Worm (Caenorhabditis elegans) whole organism, dauer: ENCODE data around the gene K04D7.6.

Experiments
- unc-62 ChIP-seq: sonication (generic microtip); optimal IDR thresholded peaks from 2 replicates; lab custom pipeline; 2017; ENCODE audit warnings: missing biosample characterization, missing genetic modification reagents, missing genetic modification characterization

K04D7.6 gene

DNA sequence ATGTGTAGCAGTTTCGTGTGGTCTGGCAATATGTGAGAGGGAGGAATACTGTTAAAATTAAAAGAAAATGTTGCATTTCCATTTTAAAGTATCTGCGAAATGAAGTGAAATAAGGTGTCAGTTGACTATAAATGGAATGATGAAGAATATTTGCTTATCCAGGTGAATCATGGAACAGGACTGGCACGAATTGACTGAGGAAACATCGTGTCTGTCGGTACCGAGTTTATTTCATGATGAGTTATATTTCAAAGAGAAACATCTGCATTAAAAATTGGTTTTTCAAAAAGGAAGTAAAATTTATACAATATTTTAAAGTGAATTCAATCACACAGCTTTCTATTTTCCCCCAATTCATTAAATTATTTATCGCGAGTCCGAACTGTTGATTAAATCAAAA lies 21.5 kb upstream of the K04D7.6 start, which contains the start of gene F01G10.6:
TSS of gene F01G10.6 (minus strand) at position 101 of the 400 bp plus-strand sequence.
- TF ChIP-seq unc-62 (GFP tag; lab: Kevin White, UChicago) = no peak

- no peak for TF ChIP-seq unc-62 (GFP tag; lab: Kevin White, UChicago)
Observed at ce11 chrIV:10223723-10224122, 17.6 kb upstream of the K04D7.6 start, which contains the start of gene nas-12. nas-12 (plus strand) TSS chrIV:10224023.

- no peak for TF ChIP-seq unc-62 (GFP tag; lab: Kevin White, UChicago)
Observed at ce11 chrIV:10222122-10222589, 16.1 kb upstream of the K04D7.6 start, which contains the start of gene C24F3.2. C24F3.2 (plus strand) TSS chrIV:10222539.

DNA sequence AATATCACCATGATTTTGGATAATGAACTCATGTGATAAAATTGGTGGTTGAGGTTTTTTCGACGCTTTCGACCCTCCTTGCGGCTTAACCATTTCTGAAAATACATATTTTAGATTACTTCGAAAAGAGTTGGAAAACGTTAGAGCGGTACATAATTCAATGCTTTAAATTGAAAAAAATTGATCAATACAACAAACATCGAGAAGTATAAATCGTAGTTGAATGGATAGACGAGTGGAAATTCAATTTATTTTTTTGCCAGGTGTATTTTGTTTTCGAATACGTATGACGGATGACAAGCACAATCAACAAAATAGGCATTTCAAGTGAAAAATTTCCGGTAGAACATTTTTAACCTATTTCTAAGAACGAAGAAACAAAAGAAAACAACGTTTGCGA lies 15.1 kb upstream of the K04D7.6 start, which contains the start of gene tram-1:
TSS of gene tram-1 (minus strand) at position 101 of the 400 bp plus-strand sequence.
- no peak for TF ChIP-seq unc-62 (GFP tag; lab: Kevin White, UChicago)

DNA sequence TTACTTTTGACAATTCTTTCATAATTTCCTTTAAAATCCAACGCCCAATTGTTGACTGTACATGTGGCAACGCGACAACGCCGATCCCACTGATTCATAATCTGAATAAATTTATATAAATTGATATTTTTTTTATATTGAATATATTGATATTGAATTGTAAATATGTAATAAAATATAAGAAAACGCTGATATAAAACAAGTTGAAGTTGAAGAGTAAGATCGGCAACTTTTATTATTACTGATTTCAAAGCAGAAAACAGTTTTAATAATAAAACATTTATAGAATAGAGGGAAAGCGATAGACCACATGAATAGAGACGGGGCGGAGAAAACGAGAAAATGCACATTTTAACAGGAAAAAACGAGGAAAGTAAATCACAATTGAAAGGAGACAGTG lies 13.1 kb upstream of the K04D7.6 start, which contains the start of gene qns-1:
TSS of gene qns-1 (minus strand) at position 101 of the 400 bp plus-strand sequence.
- TF ChIP-seq unc-62 (GFP tag; lab: Kevin White, UChicago) = no peak

DNA sequence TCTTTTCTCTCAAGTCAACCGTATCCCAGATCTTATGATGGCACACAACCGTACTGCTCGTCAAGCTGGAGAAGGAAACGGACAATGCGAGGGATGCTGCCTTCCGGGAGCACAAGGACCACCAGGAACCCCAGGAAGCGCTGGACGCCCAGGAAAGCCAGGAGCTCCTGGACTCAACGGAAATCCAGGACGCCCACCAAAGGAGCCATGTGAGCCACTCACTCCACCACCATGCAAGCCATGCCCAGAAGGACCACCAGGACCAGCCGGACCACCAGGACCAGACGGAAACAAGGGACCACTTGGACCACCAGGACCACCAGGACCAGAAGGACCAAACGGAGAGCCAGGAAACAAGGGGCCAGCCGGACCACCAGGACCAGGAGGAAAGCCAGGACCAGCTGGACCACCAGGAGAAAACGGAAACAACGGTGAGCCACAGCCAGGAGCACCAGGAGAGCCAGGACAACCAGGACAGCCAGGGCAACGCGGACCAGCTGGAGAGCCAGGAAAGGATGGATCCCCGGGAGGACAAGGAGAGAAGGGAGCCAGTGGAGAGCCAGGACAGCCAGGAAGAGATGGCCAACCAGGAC lies 10.7 kb upstream of the K04D7.6 start:
- TF ChIP-seq unc-62 (GFP tag; lab: Kevin White, UChicago) = no peak

- no peak for TF ChIP-seq unc-62 (GFP tag; lab: Kevin White, UChicago)
Observed at ce11 chrIV:10216078-10216477, 10.0 kb upstream of the K04D7.6 start, which contains the start of gene col-124. col-124 (plus strand) TSS chrIV:10216451.

- TF ChIP-seq unc-62 (GFP tag; lab: Kevin White, UChicago) = no peak
Observed at ce11 chrIV:10215393-10215792, 9.3 kb upstream of the K04D7.6 start.

ce11 chrIV:10214811-10215210 lies 8.7 kb upstream of the K04D7.6 start, which contains the start of gene abt-1:
abt-1 (minus strand) TSS chrIV:10214911.
- TF ChIP-seq unc-62 (GFP tag; lab: Kevin White, UChicago) = no peak

ce11 chrIV:10197317-10197867 lies 8.7 kb downstream of the K04D7.6 start, which contains the start of gene gon-4:
gon-4 (plus strand) TSS chrIV:10197817.
- TF ChIP-seq unc-62 (GFP tag; lab: Kevin White, UChicago) = no peak

DNA sequence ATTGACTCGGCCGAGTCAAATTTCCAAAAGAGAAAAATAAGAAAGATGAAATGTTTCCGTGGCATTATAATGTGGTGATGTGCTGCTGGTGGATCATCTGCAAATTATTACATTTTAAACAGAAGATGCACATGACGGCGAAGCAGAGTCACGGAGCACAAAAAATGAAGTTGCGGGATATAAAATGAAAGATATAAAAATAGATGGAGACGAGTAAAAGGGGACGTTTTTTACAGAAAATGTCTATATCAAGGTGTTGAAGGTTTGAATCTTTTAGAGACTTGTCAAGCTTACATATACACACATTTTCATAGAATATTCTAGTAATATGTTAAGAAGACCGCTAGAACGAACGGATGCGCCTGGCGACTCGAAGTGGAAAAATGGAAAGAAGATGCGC lies 11.7 kb downstream of the K04D7.6 start, which contains the start of gene ptrg-1:
TSS of gene ptrg-1 (minus strand) at position 101 of the 400 bp plus-strand sequence.
- no peak for TF ChIP-seq unc-62 (GFP tag; lab: Kevin White, UChicago)

ce11 chrIV:10191498-10191897 lies 14.6 kb downstream of the K04D7.6 start:
- TF ChIP-seq unc-62 (GFP tag; lab: Kevin White, UChicago) = no peak

ce11 chrIV:10190586-10190985 lies 15.5 kb downstream of the K04D7.6 start:
- TF ChIP-seq unc-62 (GFP tag; lab: Kevin White, UChicago) = no peak

DNA sequence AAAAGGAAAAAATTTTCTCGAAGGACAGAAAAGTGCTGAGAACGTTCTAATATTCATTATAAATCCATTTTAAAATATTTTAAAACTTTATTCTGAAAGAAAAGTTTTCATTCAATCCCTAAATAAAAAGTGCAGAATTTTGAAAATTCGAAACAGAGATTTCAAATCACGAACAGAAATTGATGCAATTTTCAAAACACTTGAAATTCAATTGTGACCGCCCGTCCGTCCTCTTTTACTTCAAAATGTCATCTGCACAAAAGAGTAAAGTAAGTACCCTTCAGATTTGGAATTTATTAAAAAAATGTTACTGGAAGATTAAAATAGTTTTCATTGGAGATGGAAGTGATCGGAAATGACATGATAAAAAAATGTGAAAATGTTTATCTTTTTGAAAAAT lies 17.6 kb downstream of the K04D7.6 start:
- TF ChIP-seq unc-62 (GFP tag; lab: Kevin White, UChicago) = no peak

ce11 chrIV:10180133-10180749 lies 25.8 kb downstream of the K04D7.6 start, which contains the start of gene gta-1:
gta-1 (plus strand) TSS chrIV:10180660.
- no peak for TF ChIP-seq unc-62 (GFP tag; lab: Kevin White, UChicago)

DNA sequence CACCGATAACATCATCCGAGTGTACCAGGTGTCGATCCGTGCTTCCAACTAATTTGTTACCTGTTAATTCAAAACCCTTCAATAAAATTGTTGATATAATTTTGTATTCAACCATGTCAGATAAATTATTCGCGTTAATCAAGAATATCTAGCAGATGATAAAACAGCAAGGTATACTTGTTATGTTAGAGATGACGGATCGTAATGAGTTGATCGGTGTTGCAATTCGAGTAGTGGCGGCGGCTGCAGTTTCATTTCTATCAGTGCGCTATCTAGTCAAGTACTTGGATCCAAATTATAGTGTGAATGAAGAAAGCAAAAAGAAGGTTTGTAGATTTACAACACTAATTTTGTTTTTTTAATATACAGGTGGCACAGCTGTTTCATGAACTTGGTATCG lies 28.3 kb downstream of the K04D7.6 start, which contains the start of gene mspn-1:
TSS of gene mspn-1 (plus strand) at position 190 of the 400 bp plus-strand sequence.
- TF ChIP-seq unc-62 (GFP tag; lab: Kevin White, UChicago) = no peak
